Fruit fly (Drosophila melanogaster) whole organism, wandering third instar larva: ENCODE data around the gene Tom.

Experiments used
- CG32264 ChIP-seq: fragments of 200-800 bp; sonication (Bioruptor generic); optimal IDR thresholded peaks from 2 replicates; lab custom pipeline; 2016; ENCODE audit warnings: missing biosample characterization, missing genetic modification characterization
- N ChIP-seq: fragments of >200 bp; optimal IDR thresholded peaks from 2 replicates; lab custom pipeline; 2018; ENCODE audit warnings: missing biosample characterization, missing external identifiers, missing genetic modification characterization
- Rel ChIP-seq, 2 experiments: fragments of 200-800 bp; sonication (Bioruptor generic) in 1 of 2; optimal IDR thresholded peaks; 2 replicates in 1 of 2; 3 replicates in 1 of 2; lab custom pipeline; 2016 to 2019; ENCODE audit warnings: mild to moderate bottlenecking in 2 of 2, missing biosample characterization in 2 of 2, missing genetic modification characterization in 2 of 2, moderate library complexity in 1 of 2
- brk ChIP-seq: fragments of 200-800 bp; sonication (Bioruptor generic); optimal IDR thresholded peaks from 2 replicates; lab custom pipeline; 2016; ENCODE audit warnings: missing biosample characterization, mild to moderate bottlenecking, missing genetic modification characterization
- lola ChIP-seq: fragments of >200 bp; optimal IDR thresholded peaks from 2 replicates; lab custom pipeline; 2017; ENCODE audit warnings: missing biosample characterization, missing genetic modification characterization
- psq ChIP-seq: fragments of 200-800 bp; sonication (Bioruptor generic); optimal IDR thresholded peaks from 3 replicates; lab custom pipeline; 2017; ENCODE audit warnings: missing biosample characterization, mild to moderate bottlenecking, missing genetic modification characterization, moderate library complexity

DNA sequence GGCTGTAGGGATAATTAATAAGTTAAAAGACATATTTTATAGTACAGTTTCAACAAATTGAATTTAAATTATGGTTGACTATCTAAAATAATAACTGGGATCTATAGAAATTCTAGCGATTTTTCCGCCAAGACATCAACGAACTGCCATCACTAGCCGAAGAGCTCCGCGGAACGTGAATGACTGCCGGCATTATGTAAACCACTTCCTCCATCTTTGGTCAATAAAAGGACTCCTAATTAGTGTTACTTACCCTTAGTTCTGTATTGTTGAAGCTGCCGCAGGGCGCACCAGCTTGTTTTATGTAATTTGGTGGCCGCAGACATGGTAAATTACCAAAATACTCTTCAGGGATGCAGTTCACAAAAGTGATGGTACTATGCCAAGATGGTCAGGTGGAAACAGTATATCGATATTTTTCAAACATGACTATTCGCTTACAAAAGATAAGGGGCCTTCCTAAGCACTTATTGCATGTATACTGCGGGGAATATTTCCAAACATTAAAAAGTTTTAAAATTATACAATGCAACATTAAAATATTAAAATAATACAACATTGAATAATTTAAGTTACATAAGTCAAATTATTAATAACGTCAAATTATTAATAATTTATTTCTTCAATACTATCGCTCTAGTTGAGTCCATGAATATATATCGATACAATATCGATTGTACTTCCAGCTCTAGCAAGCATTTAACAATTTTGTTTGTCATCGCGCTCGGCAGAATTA lies 30.3 kb downstream of the Tom start, which contains the start of the genes mRpL39 and Prosbeta2:
- TF ChIP-seq CG32264 (GFP tag; lab: Kevin White, UChicago) (no peak), brk (no peak), lola (GFP tag; lab: Kevin White, UChicago) (no peak), psq (GFP tag; lab: Kevin White, UChicago) (no peak), N (GFP tag; lab: Kevin White, UChicago) (no peak), Rel (GFP tag; optimal IDR thresholded peaks at IDR 0.05; lab: Kevin White, UChicago) (no peak), Rel (tag; optimal IDR thresholded peaks at IDR 0.05; lab: Kevin White, UChicago) (peak; percentile 40)
